Worm (Caenorhabditis elegans): ENCODE data around the gene arcp-1.

- TF ChIP-seq lsy-2 (tag; optimal IDR thresholded peaks at IDR 0.05), result no peak
- no peak for TF ChIP-seq drap-1 (GFP tag; optimal IDR thresholded peaks at IDR 0.05)
- TF ChIP-seq blmp-1 (tag; optimal IDR thresholded peaks at IDR 0.05), result no peak
- no peak for TF ChIP-seq lin-32 (GFP tag; optimal IDR thresholded peaks at IDR 0.05)
- TF ChIP-seq mab-5 (tag; optimal IDR thresholded peaks at IDR 0.05), result no peak
- no peak for TF ChIP-seq snpc-4 (tag; optimal IDR thresholded peaks at IDR 0.05)
- TF ChIP-seq elt-3 (tag; optimal IDR thresholded peaks at IDR 0.05), result no peak
- no peak for TF ChIP-seq lin-13 (tag; optimal IDR thresholded peaks at IDR 0.05)
- no peak for TF ChIP-seq nhr-237 (tag; optimal IDR thresholded peaks at IDR 0.05)
- TF ChIP-seq elt-1 (tag; optimal IDR thresholded peaks at IDR 0.05; ENCODE audit: borderline replicate concordance, insufficient read depth), result no peak
- no peak for TF ChIP-seq mep-1 (tag; optimal IDR thresholded peaks at IDR 0.05)
Observed at ce11 chrIII:3737742-3738141, 21.5 kb downstream of the arcp-1 start.

All from whole organism, mixed stage, embryonic.